Fruit fly (Drosophila melanogaster) whole organism, embryonic: ENCODE data around the gene CG45066.

Experiments used
- B-H2 ChIP-seq: fragments of 200-800 bp; sonication (Bioruptor generic); optimal IDR thresholded peaks from 2 replicates; lab custom pipeline; 2018; ENCODE audit warnings: missing biosample characterization, mild to moderate bottlenecking, missing genetic modification characterization
- CG10321 ChIP-seq: fragments of 200-800 bp; sonication (Bioruptor generic); IDR thresholded peaks from 2 replicates; pipeline ENCODE4 v1.3.6; 2022; ENCODE audit warnings: missing biosample characterization, missing genetic modification characterization
- CG10979 ChIP-seq: fragments of 200-800 bp; sonication (Bioruptor generic); optimal IDR thresholded peaks from 2 replicates; lab custom pipeline; 2018; ENCODE audit warnings: missing biosample characterization, mild to moderate bottlenecking, missing genetic modification characterization, moderate library complexity
- CG11247 ChIP-seq: fragments of 200-800 bp; sonication (Bioruptor generic); IDR thresholded peaks from 2 replicates; pipeline ENCODE4 v1.3.6; 2022; ENCODE audit warnings: missing biosample characterization, missing genetic modification characterization
- CG11560 ChIP-seq: fragments of 200-800 bp; sonication (Bioruptor generic); IDR thresholded peaks from 3 replicates; pipeline ENCODE4 v1.3.6; 2022; ENCODE audit warnings: missing biosample characterization, missing genetic modification characterization
- CG11695 ChIP-seq: fragments of 200-800 bp; sonication (Bioruptor generic); IDR thresholded peaks from 3 replicates; pipeline ENCODE4 v1.3.6; 2022; ENCODE audit warnings: missing biosample characterization, missing genetic modification characterization
- CG1832 ChIP-seq: fragments of 200-800 bp; sonication (Bioruptor generic); optimal IDR thresholded peaks from 2 replicates; lab custom pipeline; 2017; ENCODE audit warnings: missing biosample characterization, mild to moderate bottlenecking, missing genetic modification characterization, inconsistent platforms
- CG2120 ChIP-seq: fragments of 200-800 bp; sonication (Bioruptor generic); optimal IDR thresholded peaks from 3 replicates; lab custom pipeline; 2016; ENCODE audit warnings: missing biosample characterization, missing genetic modification characterization
- CG2889 ChIP-seq: fragments of 200-800 bp; sonication (Bioruptor generic); IDR thresholded peaks from 3 replicates; pipeline ENCODE4 v1.3.6; 2022; ENCODE audit warnings: missing biosample characterization, missing genetic modification characterization
- CG32532 ChIP-seq: fragments of 200-800 bp; sonication (Bioruptor generic); IDR thresholded peaks from 2 replicates; pipeline ENCODE4 v1.3.6; 2022; ENCODE audit warnings: missing biosample characterization, missing genetic modification characterization
- CG3281 ChIP-seq: fragments of 200-800 bp; sonication (Bioruptor generic); optimal IDR thresholded peaks from 3 replicates; lab custom pipeline; 2017; ENCODE audit warnings: missing biosample characterization, mild to moderate bottlenecking, missing genetic modification characterization
- CG4820 ChIP-seq: fragments of 200-800 bp; sonication (Bioruptor generic); optimal IDR thresholded peaks from 3 replicates; lab custom pipeline; 2016; ENCODE audit warnings: missing biosample characterization, missing genetic modification characterization
- CG6791 ChIP-seq: fragments of 200-800 bp; sonication (Bioruptor generic); IDR thresholded peaks from 3 replicates; pipeline ENCODE4 v1.3.6; 2022; ENCODE audit warnings: missing biosample characterization, missing genetic modification characterization; ENCODE audit not compliant: partially characterized antibody
- CG6813 ChIP-seq: fragments of 200-800 bp; sonication (Bioruptor generic); optimal IDR thresholded peaks from 2 replicates; lab custom pipeline; 2017; ENCODE audit warnings: missing biosample characterization, missing genetic modification characterization, mild to moderate bottlenecking, moderate library complexity, missing genetic modification reagents
- CG8924 ChIP-seq: fragments of 200-800 bp; optimal IDR thresholded peaks from 3 replicates; lab custom pipeline; 2019; ENCODE audit warnings: missing biosample characterization, mild to moderate bottlenecking, missing genetic modification characterization, moderate library complexity
- CG9609 ChIP-seq: fragments of 200-800 bp; sonication (Bioruptor generic); optimal IDR thresholded peaks from 3 replicates; lab custom pipeline; 2016; ENCODE audit warnings: missing biosample characterization, missing genetic modification characterization
- Camta ChIP-seq: fragments of 200-800 bp; sonication (Bioruptor generic); optimal IDR thresholded peaks from 2 replicates; lab custom pipeline; 2016; ENCODE audit warnings: missing biosample characterization, missing genetic modification characterization
- D19A ChIP-seq: fragments of 200-800 bp; optimal IDR thresholded peaks from 3 replicates; lab custom pipeline; 2019; ENCODE audit warnings: missing biosample characterization, mild to moderate bottlenecking, missing genetic modification characterization, moderate library complexity
- Dbx ChIP-seq: fragments of 200-800 bp; sonication (Bioruptor generic); IDR thresholded peaks from 3 replicates; pipeline ENCODE4 v1.3.6; 2022; ENCODE audit warnings: missing biosample characterization, missing genetic modification characterization
- Dip2 ChIP-seq: fragments of 200-800 bp; sonication (Bioruptor generic); IDR thresholded peaks from 2 replicates; pipeline ENCODE4 v1.3.6; 2022; ENCODE audit warnings: missing biosample characterization, missing genetic modification characterization
- Doc3 ChIP-seq: fragments of 200-800 bp; sonication (Bioruptor generic); IDR thresholded peaks from 3 replicates; pipeline ENCODE4 v1.3.6; 2022; ENCODE audit warnings: missing biosample characterization, missing genetic modification characterization; ENCODE audit not compliant: partially characterized antibody
- Elba2 ChIP-seq: fragments of 200-800 bp; sonication (Bioruptor generic); optimal IDR thresholded peaks from 3 replicates; lab custom pipeline; 2016; ENCODE audit warnings: missing biosample characterization, missing genetic modification characterization
- Gug ChIP-seq: fragments of 200-800 bp; sonication (Bioruptor generic); IDR thresholded peaks from 4 replicates; pipeline ENCODE4 v1.3.6; 2022; ENCODE audit warnings: missing biosample characterization, missing genetic modification characterization
- H15 ChIP-seq: fragments of 200-800 bp; sonication (Bioruptor generic); IDR thresholded peaks from 3 replicates; pipeline ENCODE4 v1.3.6; 2022; ENCODE audit warnings: missing biosample characterization, missing genetic modification characterization
- Hr78 ChIP-seq, 2 experiments: fragments of 200-800 bp in 1 of 2; fragments of >200 bp in 1 of 2; sonication (Bioruptor generic) in 1 of 2; optimal IDR thresholded peaks; 2 replicates each; lab custom pipeline; 2017 to 2019; ENCODE audit warnings: missing biosample characterization in 2 of 2, missing genetic modification characterization in 2 of 2, mild to moderate bottlenecking in 1 of 2, moderate library complexity in 1 of 2
- Max ChIP-seq: fragments of 200-800 bp; sonication (Bioruptor generic); optimal IDR thresholded peaks from 2 replicates; lab custom pipeline; 2016; ENCODE audit warnings: missing biosample characterization, mild to moderate bottlenecking, missing genetic modification characterization
- Nf-YA ChIP-seq: fragments of 200-800 bp; sonication (Bioruptor generic); IDR thresholded peaks from 2 replicates; pipeline ENCODE4 v1.3.6; 2022; ENCODE audit warnings: missing biosample characterization, missing genetic modification characterization
- Opbp ChIP-seq: fragments of 200-800 bp; sonication (Bioruptor generic); IDR thresholded peaks from 3 replicates; pipeline ENCODE4 v1.3.6; 2022; ENCODE audit warnings: missing biosample characterization, missing genetic modification characterization; ENCODE audit not compliant: partially characterized antibody
- Rfx ChIP-seq: fragments of 200-800 bp; sonication (Bioruptor generic); IDR thresholded peaks from 2 replicates; pipeline ENCODE4 v1.3.6; 2022; ENCODE audit warnings: missing biosample characterization, missing genetic modification characterization
- Rx ChIP-seq: fragments of 200-800 bp; sonication (Bioruptor generic); IDR thresholded peaks from 2 replicates; pipeline ENCODE4 v1.3.6; 2022; ENCODE audit warnings: missing biosample characterization, missing genetic modification characterization
- TFAM ChIP-seq: fragments of 200-800 bp; sonication (Bioruptor generic); optimal IDR thresholded peaks from 2 replicates; lab custom pipeline; 2017; ENCODE audit warnings: missing biosample characterization, missing genetic modification characterization, inconsistent platforms
- Xrp1 ChIP-seq: fragments of 200-800 bp; sonication (Bioruptor generic); IDR thresholded peaks from 2 replicates; pipeline ENCODE4 v1.3.6; 2022; ENCODE audit warnings: missing biosample characterization, missing genetic modification characterization
- ase ChIP-seq: fragments of 200-800 bp; sonication (Bioruptor generic); IDR thresholded peaks from 3 replicates; pipeline ENCODE4 v1.3.6; 2022; ENCODE audit warnings: missing biosample characterization, missing genetic modification characterization
- ci ChIP-seq: fragments of 200-800 bp; sonication (Bioruptor generic); IDR thresholded peaks from 3 replicates; pipeline ENCODE4 v1.3.6; 2022; ENCODE audit warnings: missing biosample characterization, missing genetic modification characterization
- dysf ChIP-seq: fragments of 200-800 bp; sonication (Bioruptor generic); IDR thresholded peaks from 3 replicates; pipeline ENCODE4 v1.3.6; 2022; ENCODE audit warnings: missing biosample characterization, missing genetic modification characterization
- ems ChIP-seq: fragments of 200-800 bp; sonication (Bioruptor generic); optimal IDR thresholded peaks from 3 replicates; lab custom pipeline; 2016; ENCODE audit warnings: missing biosample characterization, missing genetic modification characterization
- h ChIP-seq: fragments of >200 bp; optimal IDR thresholded peaks from 2 replicates; lab custom pipeline; 2017
- hb ChIP-seq: fragments of 200-800 bp; sonication (Bioruptor generic); IDR thresholded peaks from 3 replicates; pipeline ENCODE4 v1.3.6; 2022; ENCODE audit warnings: missing biosample characterization, missing genetic modification characterization; ENCODE audit not compliant: partially characterized antibody
- her ChIP-seq: fragments of 200-800 bp; sonication (Bioruptor generic); optimal IDR thresholded peaks from 2 replicates; lab custom pipeline; 2016; ENCODE audit warnings: missing biosample characterization, missing genetic modification characterization
- hth ChIP-seq: fragments of >200 bp; optimal IDR thresholded peaks from 2 replicates; lab custom pipeline; 2017; ENCODE audit warnings: inconsistent platforms
- kah ChIP-seq: fragments of 200-800 bp; sonication (Bioruptor generic); optimal IDR thresholded peaks from 2 replicates; lab custom pipeline; 2018; ENCODE audit warnings: missing biosample characterization, mild to moderate bottlenecking, missing genetic modification characterization
- mam ChIP-seq: fragments of 200-800 bp; sonication (Bioruptor generic); optimal IDR thresholded peaks from 3 replicates; lab custom pipeline; 2016; ENCODE audit warnings: missing biosample characterization, missing genetic modification characterization
- org-1 ChIP-seq: fragments of 200-800 bp; sonication (Bioruptor generic); optimal IDR thresholded peaks from 2 replicates; lab custom pipeline; 2017; ENCODE audit warnings: missing biosample characterization, missing genetic modification characterization
- row ChIP-seq: fragments of 200-800 bp; sonication (Bioruptor generic); IDR thresholded peaks from 3 replicates; pipeline ENCODE4 v1.3.6; 2022; ENCODE audit warnings: missing biosample characterization, missing genetic modification characterization
- sens ChIP-seq: fragments of 200-800 bp; sonication (Bioruptor generic); peaks from one replicate; lab custom pipeline; 2016; ENCODE audit warnings: missing biosample characterization, missing genetic modification characterization
- sisA ChIP-seq: fragments of 200-800 bp; sonication (Bioruptor generic); IDR thresholded peaks from 2 replicates; pipeline ENCODE4 v1.3.6; 2022; ENCODE audit warnings: missing biosample characterization, missing genetic modification characterization
- sr ChIP-seq: fragments of 200-800 bp; sonication (Bioruptor generic); IDR thresholded peaks from 3 replicates; pipeline ENCODE4 v1.3.6; 2022; ENCODE audit warnings: missing biosample characterization, missing genetic modification characterization
- ssp ChIP-seq: fragments of 200-800 bp; sonication (Bioruptor generic); IDR thresholded peaks from 2 replicates; pipeline ENCODE4 v1.3.6; 2022; ENCODE audit warnings: missing biosample characterization, missing genetic modification characterization
- tio ChIP-seq: fragments of 200-800 bp; sonication (Bioruptor generic); optimal IDR thresholded peaks from 2 replicates; lab custom pipeline; 2017; ENCODE audit warnings: missing biosample characterization, missing genetic modification characterization, inconsistent platforms
- tll ChIP-seq, 2 experiments: fragments of 200-800 bp in 1 of 2; fragments of >200 bp in 1 of 2; sonication (Bioruptor generic) in 1 of 2; optimal IDR thresholded peaks; 2 replicates each; lab custom pipeline; 2017 to 2019; ENCODE audit warnings: missing biosample characterization in 2 of 2, missing genetic modification characterization in 2 of 2, mild to moderate bottlenecking in 1 of 2, moderate library complexity in 1 of 2
- tx ChIP-seq: fragments of 200-800 bp; sonication (Bioruptor generic); optimal IDR thresholded peaks from 2 replicates; lab custom pipeline; 2016; ENCODE audit warnings: missing biosample characterization, missing genetic modification characterization

Gene CG45066

dm6 chr3L:3081146-3081872 is 29.7 kb downstream of the CG45066 start (continued):
- TF ChIP-seq Rfx (peak; percentile 99), her (GFP tag; lab: Kevin White, UChicago) (peak; percentile 89), sr (GFP tag; lab: Robert Waterston, UW) (peak; percentile 97), CG10321 (GFP tag; lab: Robert Waterston, UW) (peak; percentile 88), kah (GFP tag; lab: Kevin White, UChicago) (peak; percentile 96), CG2120 (peak; percentile 99), Hr78 (GFP tag; optimal IDR thresholded peaks at IDR 0.05; lab: Kevin White, UChicago) (peak in 1 of 2 experiments; percentile 77), CG10979 (peak; percentile 98), CG11560 (tag; lab: Robert Waterston, UW) (peak; percentile 92), Dbx (GFP tag; lab: Robert Waterston, UW) (peak; percentile 99), sisA (peak; percentile 98), ssp (GFP tag; lab: Robert Waterston, UW) (peak; percentile 92), CG1832 (GFP tag; lab: Kevin White, UChicago) (no peak), Opbp (GFP tag; lab: Robert Waterston, UW) (peak; percentile 83), tx (GFP tag; lab: Kevin White, UChicago) (peak; percentile 96), Doc3 (GFP tag; lab: Robert Waterston, UW) (peak; percentile 66; the same call in 2 of the 3 replicates), hb (GFP tag; lab: Robert Waterston, UW) (peak; percentile 86), Nf-YA (GFP tag; lab: Robert Waterston, UW) (peak; percentile 96), D19A (peak; percentile 95), CG6791 (peak; percentile 80; the same call in 2 of the 3 replicates), h (lab: Kevin White, UChicago) (no peak), Gug (GFP tag; lab: Robert Waterston, UW) (peak; percentile 97), H15 (GFP tag; lab: Robert Waterston, UW) (peak; percentile 98), CG8924 (peak; percentile 98), Max (GFP tag; lab: Kevin White, UChicago) (peak; percentile 99), B-H2 (GFP tag; lab: Kevin White, UChicago) (peak; percentile 98), Elba2 (GFP tag; lab: Kevin White, UChicago) (peak; percentile 74), CG2889 (GFP tag; lab: Robert Waterston, UW) (peak; percentile 98), CG11695 (GFP tag; lab: Robert Waterston, UW) (peak; percentile 99), CG11247 (GFP tag; lab: Robert Waterston, UW) (peak; percentile 98), tll (GFP tag; optimal IDR thresholded peaks at IDR 0.05; lab: Kevin White, UChicago) (peak in 1 of 2 experiments; percentile 30), tio (peak; percentile 97), Dip2 (peak; percentile 72), CG6813 (peak; percentile 99), mam (GFP tag; lab: Kevin White, UChicago) (peak; percentile 97), CG3281 (GFP tag; lab: Kevin White, UChicago) (peak; percentile 99), ems (GFP tag; lab: Kevin White, UChicago) (peak; percentile 98), CG32532 (peak; percentile 99), hth (no peak), CG9609 (peak; percentile 95), Rx (peak; percentile 98), org-1 (peak; percentile 98), CG4820 (GFP tag; lab: Kevin White, UChicago) (peak; percentile 97), dysf (GFP tag; lab: Robert Waterston, UW) (peak; percentile 99), ci (GFP tag; lab: Robert Waterston, UW) (peak; percentile 99), ase (peak; percentile 98), row (peak; percentile 100), sens (GFP tag; lab: Kevin White, UChicago) (peak; percentile 100), TFAM (GFP tag; lab: Kevin White, UChicago) (peak; percentile 95), Xrp1 (peak; percentile 99), Camta (peak; percentile 94)
